Worm (Caenorhabditis elegans) whole organism, young adult: ENCODE results near the gene K01H12.4.

ENCODE experiments used
- B0261.1 ChIP-seq: sonication (generic microtip); optimal IDR thresholded peaks from 2 replicates; lab custom pipeline; 2016; ENCODE audit warnings: mild to moderate bottlenecking, missing genetic modification characterization, moderate library complexity, missing compliant biosample characterization
- C06A6.2 ChIP-seq: fragments of 200-800 bp; sonication (Bioruptor generic); conservative IDR thresholded peaks from 2 replicates; pipeline ENCODE4 v1.3.6; 2022; ENCODE audit warnings: missing genetic modification characterization, missing compliant biosample characterization
- F10E7.11 ChIP-seq: sonication (generic microtip); optimal IDR thresholded peaks from 2 replicates; lab custom pipeline; 2017; ENCODE audit warnings: mild to moderate bottlenecking, missing genetic modification characterization, moderate library complexity, missing compliant biosample characterization
- T07F8.4 ChIP-seq: sonication (generic microtip); optimal IDR thresholded peaks from 2 replicates; lab custom pipeline; 2016; ENCODE audit warnings: mild to moderate bottlenecking, missing genetic modification characterization, moderate library complexity, missing compliant biosample characterization
- Y95B8A.8 ChIP-seq: fragments of 200-800 bp; sonication (Bioruptor generic); IDR thresholded peaks from 2 replicates; pipeline ENCODE4 v1.3.6; 2022; ENCODE audit warnings: missing genetic modification reagents, missing genetic modification characterization, missing compliant biosample characterization
- ama-1 ChIP-seq, 3 experiments: fragments of 150-350 bp in 1 of 3; sonication (generic microtip) in 2 of 3; optimal IDR thresholded peaks; 2 replicates each; lab custom pipeline; 2014 to 2018; ENCODE audit warnings: missing biosample characterization in 2 of 3, missing genetic modification characterization in 2 of 3, missing genetic modification reagents in 2 of 3
- dpl-1 ChIP-seq: fragments of 150-350 bp; optimal IDR thresholded peaks from 2 replicates; lab custom pipeline; 2014; ENCODE audit warnings: missing biosample characterization, missing genetic modification reagents, missing genetic modification characterization
- pbrm-1 ChIP-seq: fragments of 200-800 bp; sonication (Bioruptor generic); IDR thresholded peaks from 2 replicates; pipeline ENCODE4 v1.3.6; 2022; ENCODE audit warnings: missing genetic modification reagents, missing genetic modification characterization, missing compliant biosample characterization
- ztf-6 ChIP-seq: fragments of 200-800 bp; sonication (Bioruptor generic); IDR thresholded peaks from 2 replicates; pipeline ENCODE4 v1.3.6; 2022; ENCODE audit warnings: missing genetic modification reagents, missing genetic modification characterization, missing compliant biosample characterization

DNA sequence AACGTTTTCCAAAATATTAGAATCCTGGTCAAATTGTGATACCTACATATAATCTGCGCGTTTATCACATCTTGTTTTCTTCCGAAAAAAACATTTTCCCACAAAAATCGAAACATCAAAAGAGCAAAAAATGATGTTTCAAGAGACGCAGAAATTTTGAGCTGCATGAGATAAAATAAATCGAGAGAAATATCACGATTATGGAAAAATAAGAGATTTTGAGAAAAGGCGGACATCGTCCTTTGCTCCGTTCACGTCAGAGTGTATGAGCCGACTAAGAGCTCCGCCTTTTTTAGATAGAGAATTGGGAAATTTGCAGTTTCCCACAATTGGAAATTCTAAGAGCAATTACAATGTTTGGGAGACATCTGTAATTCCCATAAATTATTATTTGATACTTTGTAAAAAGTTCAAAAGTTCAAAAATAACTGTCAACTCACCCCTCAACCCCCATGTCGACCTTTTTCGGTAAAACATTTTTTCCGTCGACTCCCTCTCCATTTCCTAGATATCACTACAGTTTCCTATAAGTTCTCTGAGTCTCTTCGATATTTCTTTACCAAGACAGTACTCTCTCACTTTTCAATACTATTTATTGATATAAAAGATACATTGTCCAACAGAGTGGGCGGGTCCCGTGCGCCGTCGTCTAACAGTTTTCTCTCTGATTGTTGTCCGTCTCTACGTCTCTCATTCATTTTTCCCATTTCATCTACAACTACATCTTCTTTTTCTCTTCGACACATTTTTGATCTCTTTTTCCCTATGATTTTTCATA, 44.0 kb downstream of the K01H12.4 start:
- TF ChIP-seq F10E7.11, result no peak
- no peak for TF ChIP-seq dpl-1 (GFP tag; lab: Kevin White, UChicago)
- TF ChIP-seq C06A6.2 (GFP tag; lab: Robert Waterston, UW), result no peak
- TF ChIP-seq ama-1 (optimal IDR thresholded peaks at IDR 0.05; lab: Kevin White, UChicago), result no peak
- no peak for TF ChIP-seq ama-1 (GFP tag; optimal IDR thresholded peaks at IDR 0.05; lab: Kevin White, UChicago)
- no peak for TF ChIP-seq pbrm-1 (GFP tag; lab: Robert Waterston, UW)
- no peak for TF ChIP-seq T07F8.4 (tag; lab: Kevin White, UChicago)
- no peak for TF ChIP-seq Y95B8A.8
- no peak for TF ChIP-seq B0261.1 (tag; lab: Kevin White, UChicago)
- TF ChIP-seq ztf-6 (GFP tag; lab: Robert Waterston, UW), result no peak
